Worm (Caenorhabditis elegans) whole organism, L4 larva: ENCODE measurements around the gene nta-1.

Source experiments
- ZK337.2 ChIP-seq: fragments of 200-800 bp; sonication (Bioruptor generic); IDR thresholded peaks from 2 replicates; pipeline ENCODE4 v1.3.6; 2022; ENCODE audit warnings: missing genetic modification reagents, missing genetic modification characterization, missing compliant biosample characterization
- aly-2 ChIP-seq: sonication (generic microtip); optimal IDR thresholded peaks from 2 replicates; lab custom pipeline; 2018; ENCODE audit warnings: missing biosample characterization, missing genetic modification characterization
- dmd-6 ChIP-seq: fragments of 200-800 bp; sonication (Bioruptor generic); IDR thresholded peaks from 2 replicates; pipeline ENCODE4 v1.3.6; 2022; ENCODE audit warnings: missing genetic modification reagents, missing genetic modification characterization, missing compliant biosample characterization
- duxl-1 ChIP-seq: sonication (generic microtip); optimal IDR thresholded peaks from 2 replicates; lab custom pipeline; 2016; ENCODE audit warnings: mild to moderate bottlenecking, missing genetic modification characterization, moderate library complexity, missing compliant biosample characterization; ENCODE audit not compliant: poor library complexity
- fos-1 ChIP-seq: fragments of 150-350 bp; optimal IDR thresholded peaks from 2 replicates; lab custom pipeline; 2014; ENCODE audit warnings: missing biosample characterization, missing genetic modification characterization
- lim-7 ChIP-seq: fragments of 200-800 bp; sonication (Bioruptor generic); IDR thresholded peaks from 2 replicates; pipeline ENCODE4 v1.3.6; 2022; ENCODE audit warnings: missing genetic modification characterization, missing compliant biosample characterization
- lin-39 ChIP-seq: fragments of 150-350 bp; optimal IDR thresholded peaks from 2 replicates; lab custom pipeline; 2014; ENCODE audit warnings: missing biosample characterization, missing genetic modification reagents, missing genetic modification characterization
- nhr-10 ChIP-seq: fragments of 150-350 bp; optimal IDR thresholded peaks from 2 replicates; lab custom pipeline; 2014; ENCODE audit warnings: missing biosample characterization, missing genetic modification characterization
- nhr-76 ChIP-seq: fragments of 150-350 bp; optimal IDR thresholded peaks from 2 replicates; lab custom pipeline; 2014; ENCODE audit warnings: missing biosample characterization, missing genetic modification characterization
- set-16 ChIP-seq: fragments of 200-800 bp; sonication (Bioruptor generic); IDR thresholded peaks from 2 replicates; pipeline ENCODE4 v1.3.6; 2022; ENCODE audit warnings: missing genetic modification reagents, missing genetic modification characterization, missing compliant biosample characterization
- snpc-1.2 ChIP-seq: fragments of 200-800 bp; sonication (Bioruptor generic); IDR thresholded peaks from 2 replicates; pipeline ENCODE4 v1.3.6; 2022; ENCODE audit warnings: missing genetic modification reagents, missing genetic modification characterization, missing compliant biosample characterization

DNA sequence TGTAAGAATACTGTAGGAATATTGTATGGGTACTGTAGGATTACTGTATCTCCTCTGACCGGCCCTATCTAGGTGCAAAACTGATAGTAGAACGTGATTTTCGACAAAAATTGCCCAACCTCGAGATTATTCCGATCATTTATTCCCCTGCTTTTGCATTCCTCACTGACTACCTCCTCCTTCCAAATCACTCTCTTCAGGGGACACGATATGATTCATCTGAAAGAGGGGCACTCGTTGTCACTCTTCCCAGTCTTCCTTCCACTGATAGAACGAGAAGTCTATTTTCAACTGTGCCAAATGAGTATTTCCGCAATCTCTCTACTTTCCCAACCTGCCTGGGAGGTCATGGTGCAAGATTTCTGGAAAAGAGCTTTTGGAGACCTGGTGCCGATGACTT is 4.0 kb downstream of the nta-1 start, which contains the start of gene F12E12.2:
- TF ChIP-seq aly-2 (no peak), ZK337.2 (no peak), dmd-6 (no peak), nhr-76 (no peak), lim-7 (GFP tag; lab: Robert Waterston, UW) (no peak), set-16 (GFP tag; lab: Robert Waterston, UW) (no peak), lin-39 (tag; lab: Kevin White, UChicago) (no peak), fos-1 (tag; lab: Kevin White, UChicago) (no peak), duxl-1 (tag; lab: Kevin White, UChicago) (no peak), nhr-10 (tag; lab: Kevin White, UChicago) (no peak), snpc-1.2 (GFP tag; lab: Robert Waterston, UW) (no peak)
